Fruit fly (Drosophila melanogaster): Measurements from ENCODE around the gene Aven.

Gene Aven

DNA sequence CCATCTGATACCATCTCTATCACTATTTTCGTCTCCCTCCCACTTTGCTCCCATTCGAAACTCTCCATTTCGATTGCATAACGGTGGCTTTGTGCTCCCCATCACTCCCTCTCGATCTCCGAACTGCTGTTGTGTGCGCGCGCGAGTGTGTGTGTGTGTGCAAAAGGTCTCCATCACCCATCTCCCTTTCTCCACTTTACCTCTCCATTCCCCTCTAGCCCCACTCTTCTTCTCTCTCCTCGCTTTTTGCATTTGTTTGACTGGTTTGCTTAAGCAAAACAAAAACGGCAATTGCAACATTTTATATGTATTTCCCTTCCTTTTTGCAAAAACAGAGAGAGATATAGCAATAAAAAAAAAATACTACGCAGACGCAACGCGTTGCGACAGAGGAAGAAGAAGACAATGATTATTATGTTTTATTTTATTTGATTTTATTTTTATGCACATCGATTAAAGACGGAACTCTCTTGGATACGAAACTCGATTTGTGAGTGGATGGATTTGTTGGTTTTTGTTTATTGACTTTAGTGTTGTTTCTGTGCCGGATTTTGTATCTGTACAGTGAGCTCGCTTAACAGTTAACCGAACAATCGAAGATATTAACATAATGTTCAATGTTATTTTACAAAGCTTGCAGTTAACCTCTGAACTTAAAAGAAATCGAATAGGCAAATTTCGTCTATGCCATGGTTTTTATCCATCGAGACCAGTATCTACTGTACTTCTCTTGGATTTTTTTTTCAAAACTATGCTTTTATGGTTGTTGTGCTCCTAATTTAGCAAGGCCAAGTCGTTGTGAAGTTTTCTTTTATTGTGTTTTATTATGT lies 40.4 kb upstream of the Aven start (continued):
- TF ChIP-seq hth (optimal IDR thresholded peaks at IDR 0.05) (no peak), CG33213 (GFP tag; optimal IDR thresholded peaks at IDR 0.05) (peak; percentile 46), Gug (GFP tag; IDR thresholded peaks at IDR 0.05) (peak; percentile 41; the same call in 2 of the 4 replicates), CG7963 (GFP tag; IDR thresholded peaks at IDR 0.05; ENCODE audit: partially characterized antibody) (no peak), CG9932 (GFP tag; IDR thresholded peaks at IDR 0.05) (peak; percentile 87), hb (GFP tag; IDR thresholded peaks at IDR 0.05; ENCODE audit: partially characterized antibody) (no peak), Sox102F (GFP tag; optimal IDR thresholded peaks at IDR 0.05) (peak; percentile 61), bigmax (GFP tag; optimal IDR thresholded peaks at IDR 0.05) (no peak), Asciz (GFP tag; optimal IDR thresholded peaks at IDR 0.05) (peak; percentile 38), Spps (tag; optimal IDR thresholded peaks at IDR 0.05) (no peak), stwl (tag; optimal IDR thresholded peaks at IDR 0.05) (no peak), odd (GFP tag; optimal IDR thresholded peaks at IDR 0.05) (peak; percentile 24), CG17359 (tag; optimal IDR thresholded peaks at IDR 0.05) (peak; percentile 67), ro (GFP tag; IDR thresholded peaks at IDR 0.05) (no peak), Xbp1 (GFP tag; optimal IDR thresholded peaks at IDR 0.05) (peak; percentile 72), CG11723 (GFP tag; optimal IDR thresholded peaks at IDR 0.05) (peak; percentile 48), pho (GFP tag; optimal IDR thresholded peaks at IDR 0.05) (peak; percentile 66), ara (GFP tag; IDR thresholded peaks at IDR 0.05) (peak; percentile 52; the same call in 1 of the 2 replicates), br (optimal IDR thresholded peaks at IDR 0.05) (no peak), Dip3 (GFP tag; optimal IDR thresholded peaks at IDR 0.05) (peak; percentile 70), Nf-YB (GFP tag; optimal IDR thresholded peaks at IDR 0.05) (peak; percentile 35), Bgb (GFP tag; IDR thresholded peaks at IDR 0.05; ENCODE audit: partially characterized antibody) (no peak), sens-2 (GFP tag; IDR thresholded peaks at IDR 0.05) (no peak), fd3F (GFP tag; optimal IDR thresholded peaks at IDR 0.05) (peak; percentile 73), crc (GFP tag; optimal IDR thresholded peaks at IDR 0.05) (peak; percentile 11), tio (GFP tag; optimal IDR thresholded peaks at IDR 0.05) (peak; percentile 63), peb (GFP tag; IDR thresholded peaks at IDR 0.05) (no peak; the same call in 1 of the 2 replicates), CG32772 (GFP tag; IDR thresholded peaks at IDR 0.05) (peak; percentile 46), zfh2 (GFP tag; optimal IDR thresholded peaks at IDR 0.05) (peak; percentile 77), trem (tag; optimal IDR thresholded peaks at IDR 0.05) (no peak), CG17612 (GFP tag; IDR thresholded peaks at IDR 0.05) (peak; percentile 52; the same call in 1 of the 2 replicates), CG12391 (tag; optimal IDR thresholded peaks at IDR 0.05) (peak; percentile 64), pum (GFP tag; optimal IDR thresholded peaks at IDR 0.05) (peak; percentile 47), cas (GFP tag; IDR thresholded peaks at IDR 0.05) (peak; percentile 43; the same call in 1 of the 2 replicates), org-1 (GFP tag; optimal IDR thresholded peaks at IDR 0.05) (peak; percentile 18), CG31441 (GFP tag; IDR thresholded peaks at IDR 0.05) (peak; percentile 49; the same call in 1 of the 2 replicates), p53 (GFP tag; optimal IDR thresholded peaks at IDR 0.05) (no peak), CG18262 (tag; optimal IDR thresholded peaks at IDR 0.05) (peak; percentile 51), grau (tag; optimal IDR thresholded peaks at IDR 0.05) (peak; percentile 95), gem (tag; optimal IDR thresholded peaks at IDR 0.05) (peak; percentile 78), CG1647 (GFP tag; optimal IDR thresholded peaks at IDR 0.05) (peak; percentile 33), so (GFP tag; IDR thresholded peaks at IDR 0.05) (0 out of 3 replicates have a peak, but pooled peaks have one; percentile 59), CG17186 (GFP tag; optimal IDR thresholded peaks at IDR 0.05) (no peak), CG1792 (GFP tag; optimal IDR thresholded peaks at IDR 0.05) (peak; percentile 36), C15 (GFP tag; IDR thresholded peaks at IDR 0.05) (no peak), nerfin-1 (tag; optimal IDR thresholded peaks at IDR 0.05) (peak; percentile 52), CTCF (GFP tag; optimal IDR thresholded peaks at IDR 0.05) (no peak), yki (optimal IDR thresholded peaks at IDR 0.05) (no peak), chif (GFP tag; optimal IDR thresholded peaks at IDR 0.05) (peak; percentile 31 to 64), Oaz (GFP tag; IDR thresholded peaks at IDR 0.05) (peak; percentile 47; the same call in 1 of the 2 replicates), CG17802 (tag; optimal IDR thresholded peaks at IDR 0.05) (peak; percentile 5)
